Worm (Caenorhabditis elegans) whole organism, late embryonic: Measurements from ENCODE around the gene dbn-1.

ENCODE experiments used
- ahr-1 ChIP-seq: sonication (generic microtip); optimal IDR thresholded peaks from 2 replicates; lab custom pipeline; 2016; ENCODE audit warnings: missing genetic modification characterization, missing compliant biosample characterization
- ceh-19 ChIP-seq: fragments of 200-800 bp; sonication (Bioruptor generic); optimal IDR thresholded peaks from 2 replicates; lab custom pipeline; 2018; ENCODE audit warnings: mild to moderate bottlenecking, missing genetic modification characterization, missing compliant biosample characterization
- ceh-45 ChIP-seq: fragments of 200-800 bp; sonication (Bioruptor generic); IDR thresholded peaks from 2 replicates; pipeline ENCODE4 v1.3.6; 2022; ENCODE audit warnings: missing genetic modification reagents, missing genetic modification characterization, missing compliant biosample characterization
- elt-2 ChIP-seq: sonication (generic microtip); optimal IDR thresholded peaks from 2 replicates; lab custom pipeline; 2016; ENCODE audit warnings: missing genetic modification reagents, missing genetic modification characterization, missing compliant biosample characterization
- ets-4 ChIP-seq: sonication (generic microtip); optimal IDR thresholded peaks from 2 replicates; lab custom pipeline; 2016; ENCODE audit warnings: missing genetic modification characterization, missing compliant biosample characterization
- fkh-10 ChIP-seq: fragments of 150-350 bp; optimal IDR thresholded peaks from 2 replicates; lab custom pipeline; 2014; ENCODE audit warnings: missing biosample characterization, missing genetic modification reagents, missing genetic modification characterization
- fkh-6 ChIP-seq: sonication (generic microtip); optimal IDR thresholded peaks from 2 replicates; lab custom pipeline; 2016; ENCODE audit warnings: missing genetic modification characterization, missing compliant biosample characterization
- nhr-11 ChIP-seq: fragments of 150-350 bp; optimal IDR thresholded peaks from 2 replicates; lab custom pipeline; 2014; ENCODE audit warnings: missing biosample characterization, missing genetic modification characterization
- pha-4 ChIP-seq: fragments of 150-350 bp; optimal IDR thresholded peaks from 2 replicates; lab custom pipeline; 2018; ENCODE audit warnings: missing biosample characterization, missing genetic modification reagents, missing genetic modification characterization
- syd-9 ChIP-seq: sonication (generic microtip); optimal IDR thresholded peaks from 2 replicates; lab custom pipeline; 2016; ENCODE audit warnings: mild to moderate bottlenecking, missing genetic modification characterization, moderate library complexity, missing compliant biosample characterization
- tbx-2 ChIP-seq: sonication (generic microtip); optimal IDR thresholded peaks from 2 replicates; lab custom pipeline; 2016; ENCODE audit warnings: missing genetic modification characterization, missing compliant biosample characterization
- unc-42 ChIP-seq: sonication (generic microtip); optimal IDR thresholded peaks from 2 replicates; lab custom pipeline; 2016; ENCODE audit warnings: missing genotype, missing genetic modification characterization, missing compliant biosample characterization

ce11 chrIII:13724018-13724892 lies 37.6 kb downstream of the dbn-1 start:
- TF ChIP-seq unc-42 (tag; lab: Kevin White, UChicago) (no peak), tbx-2 (no peak), syd-9 (tag; lab: Kevin White, UChicago) (no peak), fkh-6 (tag; lab: Kevin White, UChicago) (no peak), ceh-45 (GFP tag; lab: Robert Waterston, UW) (no peak), pha-4 (tag; lab: Kevin White, UChicago) (no peak), nhr-11 (tag; lab: Kevin White, UChicago) (no peak), elt-2 (no peak), ahr-1 (tag; lab: Kevin White, UChicago) (no peak), ets-4 (tag; lab: Kevin White, UChicago) (no peak), fkh-10 (GFP tag; lab: Kevin White, UChicago) (no peak), ceh-19 (GFP tag; lab: Kevin White, UChicago) (no peak)
